Fruit fly (Drosophila melanogaster) S2 (cell line): ENCODE results near the gene PDZ-GEF.

Experiments
- CG8478 ChIP-seq: fragments of >200 bp; optimal IDR thresholded peaks from 2 replicates; lab custom pipeline; 2018
- CTCF ChIP-seq, 2 experiments: fragments of >200 bp; optimal IDR thresholded peaks; 2 replicates each; lab custom pipeline; 2018

dm6 chr2L:6319068-6319467 is 4.5 kb upstream of the PDZ-GEF start:
- TF ChIP-seq CG8478 (lab: Kevin White, UChicago) (no peak), CTCF (optimal IDR thresholded peaks at IDR 0.05; lab: Kevin White, UChicago) (no peak)
